Fruit fly (Drosophila melanogaster) whole organism, embryonic: Measurements from ENCODE around the gene CG10576.

Experiments used
- Asciz ChIP-seq: fragments of 200-800 bp; sonication (Bioruptor generic); optimal IDR thresholded peaks from 2 replicates; lab custom pipeline; 2017; ENCODE audit warnings: missing biosample characterization, mild to moderate bottlenecking, missing genetic modification characterization, missing genetic modification reagents
- C15 ChIP-seq: fragments of 200-800 bp; sonication (Bioruptor generic); IDR thresholded peaks from 3 replicates; pipeline ENCODE4 v1.3.6; 2022; ENCODE audit warnings: missing biosample characterization, missing genetic modification characterization
- CG10147 ChIP-seq: fragments of 200-800 bp; sonication (Bioruptor generic); optimal IDR thresholded peaks from 2 replicates; lab custom pipeline; 2019; ENCODE audit warnings: missing biosample characterization, mild to moderate bottlenecking, missing genetic modification characterization, moderate library complexity
- CG10979 ChIP-seq: fragments of 200-800 bp; sonication (Bioruptor generic); optimal IDR thresholded peaks from 2 replicates; lab custom pipeline; 2018; ENCODE audit warnings: missing biosample characterization, mild to moderate bottlenecking, missing genetic modification characterization, moderate library complexity
- CG11398 ChIP-seq: fragments of 200-800 bp; sonication (Bioruptor generic); optimal IDR thresholded peaks from 2 replicates; lab custom pipeline; 2016; ENCODE audit warnings: missing biosample characterization, missing genetic modification characterization
- CG14014 ChIP-seq: fragments of 200-800 bp; sonication (Bioruptor generic); IDR thresholded peaks from 2 replicates; pipeline ENCODE4 v1.3.6; 2022; ENCODE audit warnings: missing biosample characterization, missing genetic modification characterization
- CG1832 ChIP-seq: fragments of 200-800 bp; sonication (Bioruptor generic); optimal IDR thresholded peaks from 2 replicates; lab custom pipeline; 2017; ENCODE audit warnings: missing biosample characterization, mild to moderate bottlenecking, missing genetic modification characterization, inconsistent platforms
- CG2889 ChIP-seq: fragments of 200-800 bp; sonication (Bioruptor generic); IDR thresholded peaks from 3 replicates; pipeline ENCODE4 v1.3.6; 2022; ENCODE audit warnings: missing biosample characterization, missing genetic modification characterization
- CG30403 ChIP-seq: fragments of 200-800 bp; sonication (Bioruptor generic); optimal IDR thresholded peaks from 3 replicates; lab custom pipeline; 2016; ENCODE audit warnings: missing biosample characterization, missing genetic modification characterization
- CG32532 ChIP-seq: fragments of 200-800 bp; sonication (Bioruptor generic); IDR thresholded peaks from 2 replicates; pipeline ENCODE4 v1.3.6; 2022; ENCODE audit warnings: missing biosample characterization, missing genetic modification characterization
- CG4328 ChIP-seq: fragments of 200-800 bp; sonication (Bioruptor generic); optimal IDR thresholded peaks from 3 replicates; lab custom pipeline; 2017; ENCODE audit warnings: missing biosample characterization, missing genetic modification reagents, missing genetic modification characterization
- CG7357 ChIP-seq: fragments of 200-800 bp; sonication (Bioruptor generic); IDR thresholded peaks from 3 replicates; pipeline ENCODE4 v1.3.6; 2022; ENCODE audit warnings: missing biosample characterization, missing genetic modification characterization
- CG8281 ChIP-seq: fragments of 200-800 bp; sonication (Bioruptor generic); optimal IDR thresholded peaks from 2 replicates; lab custom pipeline; 2018; ENCODE audit warnings: missing biosample characterization, mild to moderate bottlenecking, missing genetic modification characterization, moderate library complexity
- CG8944 ChIP-seq: fragments of 200-800 bp; sonication (Bioruptor generic); optimal IDR thresholded peaks from 3 replicates; lab custom pipeline; 2016; ENCODE audit warnings: missing biosample characterization, missing genetic modification characterization
- CG9727 ChIP-seq: fragments of 200-800 bp; sonication (Bioruptor generic); optimal IDR thresholded peaks from 3 replicates; lab custom pipeline; 2017; ENCODE audit warnings: missing biosample characterization, mild to moderate bottlenecking, missing genetic modification characterization
- Dip3 ChIP-seq: fragments of 200-800 bp; sonication (Bioruptor generic); optimal IDR thresholded peaks from 3 replicates; lab custom pipeline; 2016; ENCODE audit warnings: missing biosample characterization, missing genetic modification characterization
- Doc3 ChIP-seq: fragments of 200-800 bp; sonication (Bioruptor generic); IDR thresholded peaks from 3 replicates; pipeline ENCODE4 v1.3.6; 2022; ENCODE audit warnings: missing biosample characterization, missing genetic modification characterization; ENCODE audit not compliant: partially characterized antibody
- ERR ChIP-seq: fragments of 200-800 bp; sonication (Bioruptor generic); optimal IDR thresholded peaks from 2 replicates; lab custom pipeline; 2016; ENCODE audit warnings: missing biosample characterization, missing genetic modification characterization
- Hr51 ChIP-seq, 2 experiments: fragments of 200-800 bp; sonication (Bioruptor generic); optimal IDR thresholded peaks; 2 replicates in 1 of 2; 3 replicates in 1 of 2; lab custom pipeline; 2016 to 2018; ENCODE audit warnings: missing biosample characterization in 2 of 2, missing genetic modification characterization in 2 of 2, mild to moderate bottlenecking in 1 of 2, moderate library complexity in 1 of 2
- Hr78 ChIP-seq, 2 experiments: fragments of 200-800 bp in 1 of 2; fragments of >200 bp in 1 of 2; sonication (Bioruptor generic) in 1 of 2; optimal IDR thresholded peaks; 2 replicates each; lab custom pipeline; 2017 to 2019; ENCODE audit warnings: missing biosample characterization in 2 of 2, missing genetic modification characterization in 2 of 2, mild to moderate bottlenecking in 1 of 2, moderate library complexity in 1 of 2
- Nf-YB ChIP-seq: fragments of 200-800 bp; sonication (Bioruptor generic); optimal IDR thresholded peaks from 3 replicates; lab custom pipeline; 2019; ENCODE audit warnings: missing biosample characterization, mild to moderate bottlenecking, missing genetic modification characterization, moderate library complexity
- Ptx1 ChIP-seq: fragments of 200-800 bp; sonication (Bioruptor generic); IDR thresholded peaks from 2 replicates; pipeline ENCODE4 v1.3.6; 2022; ENCODE audit warnings: missing biosample characterization, missing genetic modification characterization
- Side ChIP-seq: fragments of 200-800 bp; sonication (Bioruptor generic); optimal IDR thresholded peaks from 2 replicates; lab custom pipeline; 2016; ENCODE audit warnings: missing biosample characterization, missing genetic modification characterization
- bsh ChIP-seq, 2 experiments: fragments of 200-800 bp; sonication (Bioruptor generic); optimal IDR thresholded peaks; 2 replicates each; lab custom pipeline; 2017 to 2018; ENCODE audit warnings: mild to moderate bottlenecking in 2 of 2, missing biosample characterization in 2 of 2, missing genetic modification characterization in 2 of 2, moderate library complexity in 1 of 2
- ci ChIP-seq: fragments of 200-800 bp; sonication (Bioruptor generic); IDR thresholded peaks from 3 replicates; pipeline ENCODE4 v1.3.6; 2022; ENCODE audit warnings: missing biosample characterization, missing genetic modification characterization
- dan ChIP-seq: fragments of 200-800 bp; sonication (Bioruptor generic); IDR thresholded peaks from 2 replicates; pipeline ENCODE4 v1.3.6; 2022; ENCODE audit warnings: missing biosample characterization, missing genetic modification characterization
- danr ChIP-seq: fragments of 200-800 bp; sonication (Bioruptor generic); IDR thresholded peaks from 2 replicates; pipeline ENCODE4 v1.3.6; 2022; ENCODE audit warnings: missing biosample characterization, missing genetic modification characterization
- dati ChIP-seq: fragments of 200-800 bp; sonication (Bioruptor generic); IDR thresholded peaks from 2 replicates; pipeline ENCODE4 v1.3.6; 2022; ENCODE audit warnings: missing biosample characterization, missing genetic modification characterization
- emc ChIP-seq: fragments of 200-800 bp; sonication (Bioruptor generic); optimal IDR thresholded peaks from 2 replicates; lab custom pipeline; 2016; ENCODE audit warnings: missing biosample characterization, missing genetic modification characterization
- ems ChIP-seq: fragments of 200-800 bp; sonication (Bioruptor generic); optimal IDR thresholded peaks from 3 replicates; lab custom pipeline; 2016; ENCODE audit warnings: missing biosample characterization, missing genetic modification characterization
- fd3F ChIP-seq: fragments of 200-800 bp; sonication (Bioruptor generic); optimal IDR thresholded peaks from 2 replicates; lab custom pipeline; 2018; ENCODE audit warnings: missing biosample characterization, mild to moderate bottlenecking, missing genetic modification characterization, moderate library complexity
- gcm ChIP-seq: fragments of 200-800 bp; sonication (Bioruptor generic); optimal IDR thresholded peaks from 2 replicates; lab custom pipeline; 2019; ENCODE audit warnings: missing biosample characterization, mild to moderate bottlenecking, missing genetic modification characterization, moderate library complexity
- gt ChIP-seq: fragments of 200-800 bp; sonication (Bioruptor generic); IDR thresholded peaks from 2 replicates; pipeline ENCODE4 v1.3.6; 2022; ENCODE audit warnings: missing biosample characterization, missing genetic modification characterization
- hth ChIP-seq: fragments of >200 bp; optimal IDR thresholded peaks from 2 replicates; lab custom pipeline; 2017; ENCODE audit warnings: inconsistent platforms
- klu ChIP-seq: fragments of 200-800 bp; sonication (Bioruptor generic); IDR thresholded peaks from 2 replicates; pipeline ENCODE4 v1.3.6; 2022; ENCODE audit warnings: missing biosample characterization, missing genetic modification characterization
- luna ChIP-seq: fragments of 200-800 bp; sonication (Bioruptor generic); optimal IDR thresholded peaks from 2 replicates; lab custom pipeline; 2016; ENCODE audit warnings: missing biosample characterization, missing genetic modification characterization
- pita ChIP-seq: fragments of 200-800 bp; sonication (Bioruptor generic); optimal IDR thresholded peaks from 2 replicates; lab custom pipeline; 2017; ENCODE audit warnings: missing biosample characterization, mild to moderate bottlenecking, missing genetic modification characterization
- pzg ChIP-seq: fragments of 200-800 bp; sonication (Bioruptor generic); optimal IDR thresholded peaks from 3 replicates; lab custom pipeline; 2018; ENCODE audit warnings: missing biosample characterization, mild to moderate bottlenecking, missing genetic modification characterization, moderate library complexity
- slp2 ChIP-seq: fragments of 200-800 bp; sonication (Bioruptor generic); optimal IDR thresholded peaks from 2 replicates; lab custom pipeline; 2016; ENCODE audit warnings: missing biosample characterization, missing genetic modification characterization
- so ChIP-seq: fragments of 200-800 bp; sonication (Bioruptor generic); IDR thresholded peaks from 3 replicates; pipeline ENCODE4 v1.3.6; 2022; ENCODE audit warnings: missing biosample characterization, missing genetic modification characterization
- sob ChIP-seq: fragments of 200-800 bp; sonication (Bioruptor generic); IDR thresholded peaks from 2 replicates; pipeline ENCODE4 v1.3.6; 2022; ENCODE audit warnings: missing biosample characterization, missing genetic modification characterization
- sr ChIP-seq: fragments of 200-800 bp; sonication (Bioruptor generic); IDR thresholded peaks from 3 replicates; pipeline ENCODE4 v1.3.6; 2022; ENCODE audit warnings: missing biosample characterization, missing genetic modification characterization
- sug ChIP-seq: fragments of 200-800 bp; optimal IDR thresholded peaks from 2 replicates; lab custom pipeline; 2019; ENCODE audit warnings: missing biosample characterization, mild to moderate bottlenecking, missing genetic modification characterization, moderate library complexity
- tll ChIP-seq, 2 experiments: fragments of 200-800 bp in 1 of 2; fragments of >200 bp in 1 of 2; sonication (Bioruptor generic) in 1 of 2; optimal IDR thresholded peaks; 2 replicates each; lab custom pipeline; 2017 to 2019; ENCODE audit warnings: missing biosample characterization in 2 of 2, missing genetic modification characterization in 2 of 2, mild to moderate bottlenecking in 1 of 2, moderate library complexity in 1 of 2
- toy ChIP-seq: fragments of 200-800 bp; sonication (Bioruptor generic); IDR thresholded peaks from 2 replicates; pipeline ENCODE4 v1.3.6; 2022; ENCODE audit warnings: missing biosample characterization, missing genetic modification characterization
- unc-4 ChIP-seq: fragments of 200-800 bp; sonication (Bioruptor generic); IDR thresholded peaks from 2 replicates; pipeline ENCODE4 v1.3.6; 2022; ENCODE audit warnings: missing biosample characterization, missing genetic modification characterization; ENCODE audit not compliant: partially characterized antibody
- wdn ChIP-seq: fragments of 200-800 bp; sonication (Bioruptor generic); IDR thresholded peaks from 2 replicates; pipeline ENCODE4 v1.3.6; 2022; ENCODE audit warnings: missing biosample characterization, missing genetic modification characterization
- wek ChIP-seq: fragments of 200-800 bp; sonication (Bioruptor generic); optimal IDR thresholded peaks from 3 replicates; lab custom pipeline; 2018; ENCODE audit warnings: missing biosample characterization, mild to moderate bottlenecking, missing genetic modification characterization, moderate library complexity
- z ChIP-seq: fragments of 200-800 bp; sonication (Bioruptor generic); IDR thresholded peaks from 3 replicates; pipeline ENCODE4 v1.3.6; 2022; ENCODE audit warnings: missing biosample characterization, missing genetic modification characterization
- zen ChIP-seq: fragments of 200-800 bp; sonication (Bioruptor generic); optimal IDR thresholded peaks from 3 replicates; lab custom pipeline; 2018; ENCODE audit warnings: missing biosample characterization, mild to moderate bottlenecking, missing genetic modification characterization, moderate library complexity

CG10576 gene

DNA sequence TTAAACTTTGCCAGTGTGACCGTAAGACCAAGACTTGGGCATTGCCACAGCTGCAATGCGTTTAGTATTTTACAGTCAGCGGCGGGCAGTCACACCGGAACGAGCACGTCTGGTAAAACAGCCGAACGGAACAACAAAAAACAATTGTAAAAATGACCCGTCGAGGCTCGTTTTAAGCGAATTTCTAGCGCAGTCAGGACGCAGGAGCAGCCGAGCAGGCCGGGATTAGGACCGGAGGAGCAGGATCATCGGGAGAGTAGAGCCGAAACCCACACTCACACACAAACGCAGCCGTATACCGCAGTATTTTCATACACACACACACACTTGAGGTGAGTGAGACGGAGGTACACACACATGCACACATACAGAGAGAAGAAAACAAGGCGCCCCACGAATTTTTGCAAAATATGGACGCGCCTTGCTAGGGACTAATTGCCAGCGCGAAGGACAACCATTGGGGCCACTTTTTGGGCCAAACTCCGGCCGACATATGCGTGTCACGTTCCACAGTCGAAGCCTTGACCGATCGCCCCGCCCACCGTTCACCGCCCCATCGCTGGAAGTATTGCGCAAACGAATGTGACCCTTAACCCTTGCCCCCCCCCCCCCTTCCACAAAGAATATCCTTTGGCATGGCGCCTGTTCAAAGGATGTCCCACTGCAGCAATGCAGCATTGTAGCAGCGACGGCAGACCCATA, 12.4 kb downstream of the CG10576 start, which contains the start of gene Usp47 (continued):
- TF ChIP-seq CG2889 (GFP tag; lab: Robert Waterston, UW) (no peak), pita (GFP tag; lab: Kevin White, UChicago) (no peak), CG11398 (no peak), gt (GFP tag; lab: Robert Waterston, UW) (no peak), sug (peak; percentile 6), CG1832 (GFP tag; lab: Kevin White, UChicago) (no peak), zen (tag; lab: Kevin White, UChicago) (no peak), CG14014 (GFP tag; lab: Robert Waterston, UW) (no peak), CG10147 (GFP tag; lab: Kevin White, UChicago) (no peak), emc (no peak), CG8944 (GFP tag; lab: Kevin White, UChicago) (no peak), fd3F (GFP tag; lab: Kevin White, UChicago) (no peak), pzg (GFP tag; lab: Kevin White, UChicago) (peak; percentile 83), sr (GFP tag; lab: Robert Waterston, UW) (no peak), dan (GFP tag; lab: Robert Waterston, UW) (no peak), bsh (GFP tag; optimal IDR thresholded peaks at IDR 0.05; lab: Kevin White, UChicago) (peak in 1 of 2 experiments; percentile 38), gcm (GFP tag; lab: Kevin White, UChicago) (no peak), wek (no peak), wdn (GFP tag; lab: Robert Waterston, UW) (no peak), toy (GFP tag; lab: Robert Waterston, UW) (no peak), Asciz (no peak), Hr78 (GFP tag; optimal IDR thresholded peaks at IDR 0.05; lab: Kevin White, UChicago) (peak in 1 of 2 experiments; percentile 97), CG7357 (GFP tag; lab: Robert Waterston, UW) (no peak), ems (GFP tag; lab: Kevin White, UChicago) (no peak), Hr51 (GFP tag; optimal IDR thresholded peaks at IDR 0.05; lab: Kevin White, UChicago) (no peak), Dip3 (no peak), ERR (GFP tag; lab: Kevin White, UChicago) (no peak), Doc3 (GFP tag; lab: Robert Waterston, UW) (no peak), hth (lab: Kevin White, UChicago) (no peak), so (GFP tag; lab: Robert Waterston, UW) (no peak), Nf-YB (GFP tag; lab: Kevin White, UChicago) (no peak), CG10979 (tag; lab: Kevin White, UChicago) (no peak), luna (GFP tag; lab: Kevin White, UChicago) (no peak), ci (0 out of 3 replicates have a peak, but pooled peaks have one; percentile 12), CG32532 (no peak; the same call in 1 of the 2 replicates), CG8281 (no peak), z (GFP tag; lab: Robert Waterston, UW) (no peak), Side (no peak), CG4328 (GFP tag; lab: Kevin White, UChicago) (no peak), danr (GFP tag; lab: Robert Waterston, UW) (no peak), C15 (GFP tag; lab: Robert Waterston, UW) (no peak), CG9727 (GFP tag; lab: Kevin White, UChicago) (no peak), tll (GFP tag; optimal IDR thresholded peaks at IDR 0.05; lab: Kevin White, UChicago) (no peak), unc-4 (GFP tag; lab: Robert Waterston, UW) (no peak; the same call in 1 of the 2 replicates), Ptx1 (GFP tag; lab: Robert Waterston, UW) (no peak), sob (GFP tag; lab: Robert Waterston, UW) (no peak), CG30403 (GFP tag; lab: Kevin White, UChicago) (no peak), klu (GFP tag; lab: Robert Waterston, UW) (no peak), slp2 (no peak), dati (no peak)
